Worm (Caenorhabditis elegans) whole organism, L3 larva: Measurements from ENCODE around the gene atg-13.
A peak's percentile ranks its signal among the peaks of the same experiment; 100 is the strongest.

ENCODE experiments used
- R02D3.7 ChIP-seq: fragments of 150-350 bp; optimal IDR thresholded peaks from 2 replicates; lab custom pipeline; 2014; ENCODE audit warnings: missing biosample characterization, missing genetic modification characterization
- ZK546.5 ChIP-seq: sonication (generic microtip); optimal IDR thresholded peaks from 2 replicates; lab custom pipeline; 2017; ENCODE audit warnings: missing biosample characterization, missing genetic modification characterization
- aly-2 ChIP-seq: fragments of 150-350 bp; optimal IDR thresholded peaks from 2 replicates; lab custom pipeline; 2014; ENCODE audit warnings: missing biosample characterization, missing genetic modification characterization
- ama-1 ChIP-seq: fragments of 150-350 bp; optimal IDR thresholded peaks from 2 replicates; lab custom pipeline; 2018
- ceh-16 ChIP-seq: sonication (generic microtip); optimal IDR thresholded peaks from 2 replicates; lab custom pipeline; 2017; ENCODE audit warnings: missing biosample characterization, missing genetic modification characterization
- ceh-28 ChIP-seq: fragments of 150-350 bp; optimal IDR thresholded peaks from 2 replicates; lab custom pipeline; 2014; ENCODE audit warnings: missing biosample characterization, missing genetic modification reagents, missing genetic modification characterization
- ceh-82 ChIP-seq: fragments of 150-350 bp; optimal IDR thresholded peaks from 2 replicates; lab custom pipeline; 2014; ENCODE audit warnings: missing biosample characterization, missing genetic modification characterization
- ceh-9 ChIP-seq: sonication (generic microtip); optimal IDR thresholded peaks from 2 replicates; lab custom pipeline; 2018; ENCODE audit warnings: missing biosample characterization, missing genetic modification characterization
- daf-12 ChIP-seq: fragments of 150-350 bp; optimal IDR thresholded peaks from 2 replicates; lab custom pipeline; 2014; ENCODE audit warnings: missing biosample characterization, missing genetic modification reagents, missing genetic modification characterization
- egl-27 ChIP-seq: sonication (generic microtip); optimal IDR thresholded peaks from 4 replicates; lab custom pipeline; 2017; ENCODE audit warnings: missing biosample characterization, missing genetic modification reagents, missing genetic modification characterization
- egl-5 ChIP-seq: fragments of 150-350 bp; optimal IDR thresholded peaks from 2 replicates; lab custom pipeline; 2017; ENCODE audit warnings: missing biosample characterization, missing genetic modification reagents, missing genetic modification characterization, inconsistent platforms
- elt-1 ChIP-seq: fragments of 150-350 bp; optimal IDR thresholded peaks from 2 replicates; lab custom pipeline; 2014; ENCODE audit warnings: missing biosample characterization, missing genetic modification characterization
- elt-2 ChIP-seq: sonication (generic microtip); optimal IDR thresholded peaks from 2 replicates; lab custom pipeline; 2016; ENCODE audit warnings: missing genetic modification reagents, mild to moderate bottlenecking, missing genetic modification characterization, missing compliant biosample characterization
- elt-3 ChIP-seq, 3 experiments: fragments of 150-350 bp in 1 of 3; sonication (generic microtip) in 2 of 3; optimal IDR thresholded peaks; 2 replicates in 2 of 3; 4 replicates in 1 of 3; lab custom pipeline; 2014 to 2017; ENCODE audit warnings: missing biosample characterization in 3 of 3, missing genetic modification characterization in 3 of 3
- eor-1 ChIP-seq, 2 experiments: fragments of 150-350 bp; optimal IDR thresholded peaks; 2 replicates each; lab custom pipeline; 2014 to 2018; ENCODE audit warnings: missing biosample characterization in 2 of 2, missing genetic modification characterization in 2 of 2
- fkh-10 ChIP-seq: sonication (generic microtip); optimal IDR thresholded peaks from 2 replicates; lab custom pipeline; 2017; ENCODE audit warnings: missing biosample characterization, missing genetic modification reagents, missing genetic modification characterization
- fkh-2 ChIP-seq: fragments of 150-350 bp; optimal IDR thresholded peaks from 2 replicates; lab custom pipeline; 2014; ENCODE audit warnings: missing biosample characterization, missing genetic modification reagents, missing genetic modification characterization
- fos-1 ChIP-seq: fragments of 150-350 bp; optimal IDR thresholded peaks from 2 replicates; lab custom pipeline; 2014; ENCODE audit warnings: missing biosample characterization, missing genetic modification characterization
- hmg-11 ChIP-seq: sonication (generic microtip); optimal IDR thresholded peaks from 2 replicates; lab custom pipeline; 2016; ENCODE audit warnings: missing genetic modification characterization, missing compliant biosample characterization
- jun-1 ChIP-seq: fragments of 150-350 bp; optimal IDR thresholded peaks from 2 replicates; lab custom pipeline; 2014; ENCODE audit warnings: missing biosample characterization, missing genetic modification reagents, missing genetic modification characterization
- lin-15B ChIP-seq: fragments of 150-350 bp; optimal IDR thresholded peaks from 2 replicates; lab custom pipeline; 2014; ENCODE audit warnings: missing biosample characterization, missing genetic modification characterization
- lin-39 ChIP-seq: fragments of 150-350 bp; optimal IDR thresholded peaks from 2 replicates; lab custom pipeline; 2018; ENCODE audit warnings: missing biosample characterization, missing genetic modification reagents, missing genetic modification characterization
- lsy-12 ChIP-seq: sonication (generic microtip); optimal IDR thresholded peaks from 2 replicates; lab custom pipeline; 2016; ENCODE audit warnings: mild to moderate bottlenecking, missing genetic modification characterization, missing compliant biosample characterization
- mdl-1 ChIP-seq: fragments of 150-350 bp; optimal IDR thresholded peaks from 2 replicates; lab custom pipeline; 2014; ENCODE audit warnings: missing biosample characterization, missing genetic modification characterization
- mml-1 ChIP-seq: fragments of 150-350 bp; sonication (generic microtip); optimal IDR thresholded peaks from 3 replicates; lab custom pipeline; 2014; ENCODE audit warnings: missing biosample characterization, missing genetic modification characterization
- nfya-1 ChIP-seq: sonication (generic microtip); optimal IDR thresholded peaks from 2 replicates; lab custom pipeline; 2017; ENCODE audit warnings: missing genetic modification characterization, mild to moderate bottlenecking, missing compliant biosample characterization, antibody characterized with exemption, moderate library complexity; ENCODE audit not compliant: insufficient read depth
- nhr-11 ChIP-seq: fragments of 150-350 bp; optimal IDR thresholded peaks from 2 replicates; lab custom pipeline; 2014; ENCODE audit warnings: missing biosample characterization, missing genetic modification characterization
- nhr-12 ChIP-seq: fragments of 150-350 bp; optimal IDR thresholded peaks from 2 replicates; lab custom pipeline; 2014; ENCODE audit warnings: missing biosample characterization, missing genetic modification characterization
- nhr-23 ChIP-seq: fragments of 150-350 bp; optimal IDR thresholded peaks from 2 replicates; lab custom pipeline; 2014; ENCODE audit warnings: missing biosample characterization, missing genetic modification reagents, missing genetic modification characterization
- nhr-237 ChIP-seq: fragments of 150-350 bp; optimal IDR thresholded peaks from 2 replicates; lab custom pipeline; 2014; ENCODE audit warnings: missing biosample characterization, missing genetic modification characterization
- nhr-25 ChIP-seq: sonication (generic microtip); optimal IDR thresholded peaks from 2 replicates; lab custom pipeline; 2017; ENCODE audit warnings: missing biosample characterization, missing genetic modification characterization
- nhr-28 ChIP-seq: fragments of 150-350 bp; optimal IDR thresholded peaks from 2 replicates; lab custom pipeline; 2014; ENCODE audit warnings: missing biosample characterization, missing genetic modification characterization
- nhr-43 ChIP-seq: sonication (generic microtip); optimal IDR thresholded peaks from 2 replicates; lab custom pipeline; 2016; ENCODE audit warnings: mild to moderate bottlenecking, missing genetic modification characterization, missing compliant biosample characterization; ENCODE audit not compliant: poor library complexity, severe bottlenecking
- nhr-67 ChIP-seq: fragments of 150-350 bp; optimal IDR thresholded peaks from 2 replicates; lab custom pipeline; 2014; ENCODE audit warnings: missing biosample characterization, missing genetic modification characterization
- nhr-76 ChIP-seq: fragments of 150-350 bp; sonication (generic microtip); optimal IDR thresholded peaks from 5 replicates; lab custom pipeline; 2014; ENCODE audit warnings: missing biosample characterization, missing genetic modification characterization
- nhr-77 ChIP-seq: fragments of 150-350 bp; optimal IDR thresholded peaks from 2 replicates; lab custom pipeline; 2014; ENCODE audit warnings: missing biosample characterization, missing genetic modification characterization
- pha-4 ChIP-seq: fragments of 150-350 bp; optimal IDR thresholded peaks from 2 replicates; lab custom pipeline; 2014; ENCODE audit warnings: missing biosample characterization, missing genetic modification reagents, missing genetic modification characterization
- pqm-1 ChIP-seq: fragments of 150-350 bp; optimal IDR thresholded peaks from 2 replicates; lab custom pipeline; 2017; ENCODE audit warnings: missing biosample characterization, missing genetic modification characterization, inconsistent platforms
- sea-2 ChIP-seq: fragments of 150-350 bp; sonication (generic microtip); optimal IDR thresholded peaks from 4 replicates; lab custom pipeline; 2014; ENCODE audit warnings: missing biosample characterization, missing genetic modification reagents, missing genetic modification characterization
- skn-1 ChIP-seq: fragments of 150-350 bp; optimal IDR thresholded peaks from 2 replicates; lab custom pipeline; 2014; ENCODE audit warnings: missing biosample characterization, missing genetic modification characterization
- snpc-4 ChIP-seq: fragments of 150-350 bp; optimal IDR thresholded peaks from 2 replicates; lab custom pipeline; 2014; ENCODE audit warnings: missing biosample characterization, missing genetic modification characterization
- tbx-2 ChIP-seq: sonication (generic microtip); optimal IDR thresholded peaks from 2 replicates; lab custom pipeline; 2016; ENCODE audit warnings: mild to moderate bottlenecking, missing genetic modification characterization, missing compliant biosample characterization
- unc-39 ChIP-seq: sonication (generic microtip); optimal IDR thresholded peaks from 4 replicates; lab custom pipeline; 2017; ENCODE audit warnings: missing biosample characterization, missing genetic modification characterization
- unc-62 ChIP-seq: fragments of 150-350 bp; sonication (generic microtip); optimal IDR thresholded peaks from 4 replicates; lab custom pipeline; 2014; ENCODE audit warnings: missing biosample characterization, missing genetic modification reagents, missing genetic modification characterization
- zag-1 ChIP-seq: fragments of 150-350 bp; optimal IDR thresholded peaks from 2 replicates; lab custom pipeline; 2014; ENCODE audit warnings: missing biosample characterization, missing genetic modification characterization
- ztf-11 ChIP-seq: fragments of 150-350 bp; optimal IDR thresholded peaks from 2 replicates; lab custom pipeline; 2014; ENCODE audit warnings: missing biosample characterization, missing genetic modification characterization
- ztf-4 ChIP-seq: fragments of 150-350 bp; optimal IDR thresholded peaks from 2 replicates; lab custom pipeline; 2014; ENCODE audit warnings: missing biosample characterization, missing genetic modification characterization

atg-13 gene

DNA sequence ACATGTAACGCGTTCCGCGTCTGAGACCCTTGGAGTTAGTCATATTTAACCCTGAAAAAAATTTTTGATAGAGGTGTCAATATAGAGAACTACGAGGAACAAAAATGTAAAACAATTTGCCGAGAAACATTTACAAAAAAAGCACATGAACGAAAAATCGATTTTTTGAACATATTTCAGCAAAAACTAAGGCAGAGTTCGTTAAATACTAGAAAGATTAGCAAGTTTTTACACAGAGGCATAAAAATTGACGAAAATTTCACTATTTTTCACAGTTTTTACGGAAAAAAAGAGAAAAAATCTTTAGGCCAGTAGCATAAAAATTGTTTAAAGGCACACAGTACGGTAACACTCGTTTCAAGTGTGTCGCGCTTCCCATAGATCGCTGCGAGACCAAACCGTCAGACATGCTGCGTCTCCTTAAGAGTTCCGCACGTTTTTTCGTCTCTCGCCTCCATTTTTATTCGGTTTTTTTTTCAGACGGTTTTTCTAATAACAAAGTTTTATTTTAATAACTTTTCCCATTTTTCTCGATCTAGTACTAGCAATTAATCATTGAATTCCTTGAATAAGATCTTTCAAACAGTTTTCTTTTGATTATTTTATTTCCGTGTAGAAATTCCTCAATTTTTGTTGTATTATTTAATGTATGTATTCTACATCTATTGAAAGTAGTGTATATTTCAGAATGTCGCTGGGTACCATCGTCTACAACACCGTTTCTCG, 27.6 kb downstream of the atg-13 start, which contains the start of the genes rpl-21 and C14B9.10:
TSS of gene rpl-21 (minus strand) at position 51 of the 726 bp plus-strand sequence.
TSS of gene C14B9.10 (plus strand) at position 676 of the 726 bp plus-strand sequence.
- TF ChIP-seq nhr-25 (tag; lab: Kevin White, UChicago) (peak; percentile 83), egl-27 (tag; lab: Kevin White, UChicago) (no peak), zag-1 (tag; lab: Kevin White, UChicago) (no peak), pqm-1 (tag; lab: Kevin White, UChicago) (peak; percentile 59), fkh-2 (tag; lab: Kevin White, UChicago) (no peak), nhr-11 (no peak), daf-12 (tag; lab: Kevin White, UChicago) (no peak), nhr-77 (tag; lab: Kevin White, UChicago) (no peak), pha-4 (tag; lab: Kevin White, UChicago) (peak; percentile 95), ztf-4 (no peak), mml-1 (tag; lab: Kevin White, UChicago) (no peak), unc-62 (peak; percentile 11), unc-39 (no peak), fkh-10 (GFP tag; lab: Kevin White, UChicago) (no peak), lsy-12 (tag; lab: Kevin White, UChicago) (peak; percentile 63), nfya-1 (tag; lab: Kevin White, UChicago) (peak; percentile 98), R02D3.7 (peak; percentile 82), ceh-9 (tag; lab: Kevin White, UChicago) (no peak), ama-1 (lab: Kevin White, UChicago) (peak; percentile 53), ztf-11 (tag; lab: Kevin White, UChicago) (no peak), nhr-237 (tag; lab: Kevin White, UChicago) (no peak), nhr-28 (tag; lab: Kevin White, UChicago) (no peak), hmg-11 (tag; lab: Kevin White, UChicago) (peak; percentile 90), nhr-23 (peak; percentile 85), jun-1 (peak; percentile 35), sea-2 (GFP tag; lab: Kevin White, UChicago) (no peak), fos-1 (tag; lab: Kevin White, UChicago) (no peak), lin-39 (tag; lab: Kevin White, UChicago) (peak; percentile 90), nhr-67 (tag; lab: Kevin White, UChicago) (no peak), ceh-82 (peak; percentile 20), elt-2 (tag; lab: Kevin White, UChicago) (peak; percentile 45), snpc-4 (tag; lab: Kevin White, UChicago) (peak; percentile 47), skn-1 (tag; lab: Kevin White, UChicago) (peak; percentile 58), tbx-2 (peak; percentile 11), elt-3 (tag; optimal IDR thresholded peaks at IDR 0.05; lab: Kevin White, UChicago) (no peak), nhr-43 (peak; percentile 74), nhr-12 (tag; lab: Kevin White, UChicago) (no peak), mdl-1 (tag; lab: Kevin White, UChicago) (no peak), ZK546.5 (peak; percentile 0), ceh-16 (peak; percentile 11), elt-1 (no peak), egl-5 (peak; percentile 81), lin-15B (tag; lab: Kevin White, UChicago) (peak; percentile 87), aly-2 (tag; lab: Kevin White, UChicago) (no peak), nhr-76 (tag; lab: Kevin White, UChicago) (no peak), eor-1 (tag; optimal IDR thresholded peaks at IDR 0.05; lab: Kevin White, UChicago) (no peak), ceh-28 (tag; lab: Kevin White, UChicago) (peak; percentile 57)
- TF ChIP-seq, all 47 proteins: peak for 23
